Fruit fly (Drosophila melanogaster) whole organism, embryonic: ENCODE data around the gene Lsd-1.

Source experiments
- Abd-B ChIP-seq: fragments of 200-800 bp; sonication (Bioruptor generic); optimal IDR thresholded peaks from 2 replicates; lab custom pipeline; 2018; ENCODE audit warnings: missing biosample characterization, mild to moderate bottlenecking, missing genetic modification characterization, moderate library complexity
- Antp ChIP-seq: fragments of 200-800 bp; sonication (Bioruptor generic); optimal IDR thresholded peaks from 3 replicates; lab custom pipeline; 2016; ENCODE audit warnings: missing biosample characterization, missing genetic modification characterization
- Atf-2 ChIP-seq: fragments of 200-800 bp; sonication (Bioruptor generic); optimal IDR thresholded peaks from 2 replicates; lab custom pipeline; 2016; ENCODE audit warnings: missing biosample characterization, missing genetic modification characterization
- CG10267 ChIP-seq: fragments of 200-800 bp; sonication (Bioruptor generic); optimal IDR thresholded peaks from 2 replicates; lab custom pipeline; 2018; ENCODE audit warnings: missing biosample characterization, mild to moderate bottlenecking, missing genetic modification characterization, moderate library complexity
- CG10431 ChIP-seq: fragments of 200-800 bp; sonication (Bioruptor generic); optimal IDR thresholded peaks from 3 replicates; lab custom pipeline; 2018; ENCODE audit warnings: missing biosample characterization, mild to moderate bottlenecking, missing genetic modification characterization
- CG1233 ChIP-seq: fragments of 200-800 bp; sonication (Bioruptor generic); optimal IDR thresholded peaks from 4 replicates; lab custom pipeline; 2018; ENCODE audit warnings: missing biosample characterization, mild to moderate bottlenecking, missing genetic modification characterization
- CG1602 ChIP-seq: fragments of 200-800 bp; sonication (Bioruptor generic); optimal IDR thresholded peaks from 3 replicates; lab custom pipeline; 2016; ENCODE audit warnings: missing biosample characterization, missing genetic modification characterization
- CG17361 ChIP-seq: fragments of 200-800 bp; sonication (Bioruptor generic); IDR thresholded peaks from 3 replicates; pipeline ENCODE4 v1.3.6; 2022; ENCODE audit warnings: missing biosample characterization, missing genetic modification characterization
- CG17912 ChIP-seq: fragments of 200-800 bp; sonication (Bioruptor generic); optimal IDR thresholded peaks from 2 replicates; lab custom pipeline; 2018; ENCODE audit warnings: missing biosample characterization, mild to moderate bottlenecking, missing genetic modification characterization
- CG1792 ChIP-seq: fragments of 200-800 bp; sonication (Bioruptor generic); optimal IDR thresholded peaks from 2 replicates; lab custom pipeline; 2016; ENCODE audit warnings: missing biosample characterization, missing genetic modification characterization
- CG32767 ChIP-seq: fragments of 200-800 bp; sonication (Bioruptor generic); IDR thresholded peaks from 2 replicates; pipeline ENCODE4 v1.3.6; 2022; ENCODE audit warnings: missing biosample characterization, missing genetic modification characterization
- CG3995 ChIP-seq: fragments of 200-800 bp; sonication (Bioruptor generic); optimal IDR thresholded peaks from 3 replicates; lab custom pipeline; 2016; ENCODE audit warnings: missing biosample characterization, missing genetic modification characterization
- CG5953 ChIP-seq: fragments of 200-800 bp; sonication (Bioruptor generic); IDR thresholded peaks from 2 replicates; pipeline ENCODE4 v1.3.6; 2022; ENCODE audit warnings: missing biosample characterization, missing genetic modification characterization
- CG7556 ChIP-seq: fragments of 200-800 bp; sonication (Bioruptor generic); optimal IDR thresholded peaks from 2 replicates; lab custom pipeline; 2017; ENCODE audit warnings: missing biosample characterization, mild to moderate bottlenecking, missing genetic modification characterization
- CG8290 ChIP-seq, 3 experiments: fragments of 200-800 bp; sonication (Bioruptor generic); optimal IDR thresholded peaks; 2 replicates each; lab custom pipeline; 2016 to 2019; ENCODE audit warnings: missing biosample characterization in 3 of 3, missing genetic modification characterization in 3 of 3, mild to moderate bottlenecking in 2 of 3, moderate library complexity in 1 of 3
- CG9932 ChIP-seq: fragments of 200-800 bp; sonication (Bioruptor generic); IDR thresholded peaks from 2 replicates; pipeline ENCODE4 v1.3.6; 2022; ENCODE audit warnings: missing biosample characterization, missing genetic modification characterization
- CoRest ChIP-seq: fragments of 200-800 bp; sonication (Bioruptor generic); optimal IDR thresholded peaks from 3 replicates; lab custom pipeline; 2018; ENCODE audit warnings: missing biosample characterization, mild to moderate bottlenecking, missing genetic modification characterization, moderate library complexity
- CrebB ChIP-seq: fragments of 200-800 bp; sonication (Bioruptor generic); optimal IDR thresholded peaks from 3 replicates; lab custom pipeline; 2018; ENCODE audit warnings: missing biosample characterization, mild to moderate bottlenecking, missing genetic modification characterization
- Dad ChIP-seq: fragments of 200-800 bp; sonication (Bioruptor generic); optimal IDR thresholded peaks from 3 replicates; lab custom pipeline; 2016; ENCODE audit warnings: missing biosample characterization, missing genetic modification characterization
- Dek ChIP-seq: fragments of 200-800 bp; sonication (Bioruptor generic); optimal IDR thresholded peaks from 3 replicates; lab custom pipeline; 2019; ENCODE audit warnings: missing biosample characterization, mild to moderate bottlenecking, missing genetic modification characterization, moderate library complexity
- Doc3 ChIP-seq: fragments of 200-800 bp; sonication (Bioruptor generic); IDR thresholded peaks from 3 replicates; pipeline ENCODE4 v1.3.6; 2022; ENCODE audit warnings: missing biosample characterization, missing genetic modification characterization; ENCODE audit not compliant: partially characterized antibody
- GATAe ChIP-seq: fragments of 200-800 bp; sonication (Bioruptor generic); conservative IDR thresholded peaks from 2 replicates; pipeline ENCODE4 v1.3.6; 2022; ENCODE audit warnings: missing biosample characterization, missing genetic modification characterization
- Hr51 ChIP-seq, 2 experiments: fragments of 200-800 bp; sonication (Bioruptor generic); optimal IDR thresholded peaks; 2 replicates in 1 of 2; 3 replicates in 1 of 2; lab custom pipeline; 2016 to 2018; ENCODE audit warnings: missing biosample characterization in 2 of 2, missing genetic modification characterization in 2 of 2, mild to moderate bottlenecking in 1 of 2, moderate library complexity in 1 of 2
- Kr ChIP-seq: fragments of 200-800 bp; sonication (Bioruptor generic); optimal IDR thresholded peaks from 2 replicates; lab custom pipeline; 2017; ENCODE audit warnings: missing biosample characterization, mild to moderate bottlenecking, missing genetic modification characterization
- Mes4 ChIP-seq: fragments of 200-800 bp; sonication (Bioruptor generic); optimal IDR thresholded peaks from 2 replicates; lab custom pipeline; 2016; ENCODE audit warnings: missing biosample characterization, missing genetic modification characterization
- Mrtf ChIP-seq: fragments of 200-800 bp; sonication (Bioruptor generic); IDR thresholded peaks from 3 replicates; pipeline ENCODE4 v1.3.6; 2022; ENCODE audit warnings: missing biosample characterization, missing genetic modification characterization
- NFAT ChIP-seq: fragments of 200-800 bp; sonication (Bioruptor generic); IDR thresholded peaks from 2 replicates; pipeline ENCODE4 v1.3.6; 2022; ENCODE audit warnings: missing biosample characterization, missing genetic modification characterization
- Trl ChIP-seq, 3 experiments: fragments of >200 bp in 2 of 3; fragments of 200-800 bp in 1 of 3; sonication (Bioruptor generic) in 1 of 3; optimal IDR thresholded peaks; 2 replicates in 1 of 3; 3 replicates in 2 of 3; lab custom pipeline; 2016 to 2017; ENCODE audit warnings: missing biosample characterization in 1 of 3, missing genetic modification characterization in 1 of 3
- bigmax ChIP-seq: fragments of 200-800 bp; sonication (Bioruptor generic); optimal IDR thresholded peaks from 2 replicates; lab custom pipeline; 2018; ENCODE audit warnings: missing biosample characterization, mild to moderate bottlenecking, missing genetic modification characterization
- cad ChIP-seq: fragments of >200 bp; optimal IDR thresholded peaks from 2 replicates; lab custom pipeline; 2017; ENCODE audit warnings: missing biosample characterization, missing genetic modification characterization
- crp ChIP-seq, 2 experiments: fragments of 200-800 bp; sonication (Bioruptor generic); optimal IDR thresholded peaks; 2 replicates in 1 of 2; 3 replicates in 1 of 2; lab custom pipeline; 2017; ENCODE audit warnings: missing biosample characterization in 2 of 2, missing genetic modification characterization in 2 of 2, mild to moderate bottlenecking in 1 of 2, moderate library complexity in 1 of 2
- dimm ChIP-seq: fragments of 200-800 bp; sonication (Bioruptor generic); IDR thresholded peaks from 2 replicates; pipeline ENCODE4 v1.3.6; 2022; ENCODE audit warnings: missing biosample characterization, missing genetic modification characterization
- disco-r ChIP-seq: fragments of 200-800 bp; sonication (Bioruptor generic); optimal IDR thresholded peaks from 2 replicates; lab custom pipeline; 2016; ENCODE audit warnings: missing biosample characterization, missing genetic modification characterization
- en ChIP-seq: fragments of 200-800 bp; sonication (Bioruptor generic); optimal IDR thresholded peaks from 2 replicates; lab custom pipeline; 2016; ENCODE audit warnings: missing biosample characterization, missing genetic modification characterization
- fd3F ChIP-seq: fragments of 200-800 bp; sonication (Bioruptor generic); optimal IDR thresholded peaks from 2 replicates; lab custom pipeline; 2018; ENCODE audit warnings: missing biosample characterization, mild to moderate bottlenecking, missing genetic modification characterization, moderate library complexity
- gro ChIP-seq: fragments of 200-800 bp; sonication (Bioruptor generic); optimal IDR thresholded peaks from 2 replicates; lab custom pipeline; 2016; ENCODE audit warnings: missing biosample characterization, missing genetic modification characterization
- ham ChIP-seq: fragments of 200-800 bp; sonication (Bioruptor generic); IDR thresholded peaks from 2 replicates; pipeline ENCODE4 v1.3.6; 2022; ENCODE audit warnings: missing biosample characterization, missing genetic modification characterization
- klu ChIP-seq: fragments of 200-800 bp; sonication (Bioruptor generic); IDR thresholded peaks from 2 replicates; pipeline ENCODE4 v1.3.6; 2022; ENCODE audit warnings: missing biosample characterization, missing genetic modification characterization
- nerfin-1 ChIP-seq: fragments of 200-800 bp; sonication (Bioruptor generic); optimal IDR thresholded peaks from 3 replicates; lab custom pipeline; 2019; ENCODE audit warnings: missing biosample characterization, mild to moderate bottlenecking, missing genetic modification characterization, moderate library complexity
- oc ChIP-seq: fragments of 200-800 bp; sonication (Bioruptor generic); optimal IDR thresholded peaks from 2 replicates; lab custom pipeline; 2018; ENCODE audit warnings: missing biosample characterization, mild to moderate bottlenecking, missing genetic modification characterization, moderate library complexity
- pita ChIP-seq: fragments of 200-800 bp; sonication (Bioruptor generic); optimal IDR thresholded peaks from 2 replicates; lab custom pipeline; 2017; ENCODE audit warnings: missing biosample characterization, mild to moderate bottlenecking, missing genetic modification characterization
- pros ChIP-seq: fragments of 200-800 bp; sonication (Bioruptor generic); optimal IDR thresholded peaks from 3 replicates; lab custom pipeline; 2019; ENCODE audit warnings: missing biosample characterization, mild to moderate bottlenecking, missing genetic modification characterization, moderate library complexity
- psq ChIP-seq: fragments of 200-800 bp; sonication (Bioruptor generic); optimal IDR thresholded peaks from 2 replicates; lab custom pipeline; 2017; ENCODE audit warnings: missing biosample characterization, missing genetic modification characterization
- salm ChIP-seq: fragments of 200-800 bp; sonication (Bioruptor generic); optimal IDR thresholded peaks from 2 replicates; lab custom pipeline; 2018; ENCODE audit warnings: missing biosample characterization, mild to moderate bottlenecking, missing genetic modification characterization
- sim ChIP-seq: fragments of 200-800 bp; sonication (Bioruptor generic); IDR thresholded peaks from 2 replicates; pipeline ENCODE4 v1.3.6; 2022; ENCODE audit warnings: missing biosample characterization, missing genetic modification characterization
- unpg ChIP-seq: fragments of 200-800 bp; sonication (Bioruptor generic); optimal IDR thresholded peaks from 3 replicates; lab custom pipeline; 2018; ENCODE audit warnings: missing biosample characterization, mild to moderate bottlenecking, missing genetic modification characterization, moderate library complexity
- vvl ChIP-seq: fragments of 200-800 bp; sonication (Bioruptor generic); IDR thresholded peaks from 2 replicates; pipeline ENCODE4 v1.3.6; 2022; ENCODE audit warnings: missing biosample characterization, missing genetic modification characterization
- z ChIP-seq: fragments of 200-800 bp; sonication (Bioruptor generic); IDR thresholded peaks from 3 replicates; pipeline ENCODE4 v1.3.6; 2022; ENCODE audit warnings: missing biosample characterization, missing genetic modification characterization

Gene Lsd-1

DNA sequence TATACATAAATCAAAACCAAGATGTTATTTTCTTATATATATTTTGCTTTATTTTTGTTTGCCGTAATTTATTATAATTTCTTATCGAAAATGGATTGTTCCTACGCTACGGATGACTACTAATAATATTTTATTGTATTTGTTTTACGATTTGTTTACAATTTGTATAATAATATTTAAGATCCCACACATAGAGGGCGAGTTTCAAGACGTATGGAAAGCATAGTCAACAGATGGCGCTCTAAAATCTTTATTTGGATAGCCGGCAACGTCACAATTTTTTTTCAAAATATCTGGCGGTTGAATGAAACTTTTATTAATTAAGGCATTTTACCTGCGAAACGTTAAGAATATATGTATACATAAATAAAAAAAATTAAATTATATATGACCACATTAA lies 41.7 kb upstream of the Lsd-1 start (continued):
- peak; percentile 83 for TF ChIP-seq Dek (tag; lab: Kevin White, UChicago)
- TF ChIP-seq GATAe (GFP tag; lab: Robert Waterston, UW): no peak
- no peak for TF ChIP-seq CG5953 (GFP tag; lab: Robert Waterston, UW)
- TF ChIP-seq Mrtf (GFP tag; lab: Robert Waterston, UW): no peak
- peak; percentile 55 for TF ChIP-seq CG17912 (GFP tag; lab: Kevin White, UChicago)
- TF ChIP-seq dimm: no peak
- no peak for TF ChIP-seq CG7556 (GFP tag; lab: Kevin White, UChicago)
- no peak for TF ChIP-seq CG1792 (GFP tag; lab: Kevin White, UChicago)
- no peak for TF ChIP-seq Dad (GFP tag; lab: Kevin White, UChicago)
- peak; percentile 42 for TF ChIP-seq CG10267 (tag; lab: Kevin White, UChicago)
- peak; percentile 25 for TF ChIP-seq fd3F (GFP tag; lab: Kevin White, UChicago)
- no peak for TF ChIP-seq CG10431 (GFP tag; lab: Kevin White, UChicago)
- TF ChIP-seq Kr (GFP tag; lab: Kevin White, UChicago): no peak
- no peak for TF ChIP-seq nerfin-1 (tag; lab: Kevin White, UChicago)
- TF ChIP-seq Hr51 (GFP tag; optimal IDR thresholded peaks at IDR 0.05; lab: Kevin White, UChicago): peak in 1 of 2 experiments; percentile 16
- TF ChIP-seq CG32767: no peak
- TF ChIP-seq CG8290 (GFP tag; optimal IDR thresholded peaks at IDR 0.05; lab: Kevin White, UChicago): peak; percentile 6
- TF ChIP-seq CG8290 (tag; optimal IDR thresholded peaks at IDR 0.05; lab: Kevin White, UChicago): peak in 1 of 2 experiments; percentile 46
- TF ChIP-seq CG3995 (GFP tag; lab: Kevin White, UChicago): peak; percentile 25
- no peak for TF ChIP-seq Atf-2 (GFP tag; lab: Kevin White, UChicago)
- TF ChIP-seq unpg (GFP tag; lab: Kevin White, UChicago): peak; percentile 23
- TF ChIP-seq CG1233 (GFP tag; lab: Kevin White, UChicago): no peak
- TF ChIP-seq NFAT (GFP tag; lab: Robert Waterston, UW): peak; percentile 32; the same call in 1 of the 2 replicates

DNA sequence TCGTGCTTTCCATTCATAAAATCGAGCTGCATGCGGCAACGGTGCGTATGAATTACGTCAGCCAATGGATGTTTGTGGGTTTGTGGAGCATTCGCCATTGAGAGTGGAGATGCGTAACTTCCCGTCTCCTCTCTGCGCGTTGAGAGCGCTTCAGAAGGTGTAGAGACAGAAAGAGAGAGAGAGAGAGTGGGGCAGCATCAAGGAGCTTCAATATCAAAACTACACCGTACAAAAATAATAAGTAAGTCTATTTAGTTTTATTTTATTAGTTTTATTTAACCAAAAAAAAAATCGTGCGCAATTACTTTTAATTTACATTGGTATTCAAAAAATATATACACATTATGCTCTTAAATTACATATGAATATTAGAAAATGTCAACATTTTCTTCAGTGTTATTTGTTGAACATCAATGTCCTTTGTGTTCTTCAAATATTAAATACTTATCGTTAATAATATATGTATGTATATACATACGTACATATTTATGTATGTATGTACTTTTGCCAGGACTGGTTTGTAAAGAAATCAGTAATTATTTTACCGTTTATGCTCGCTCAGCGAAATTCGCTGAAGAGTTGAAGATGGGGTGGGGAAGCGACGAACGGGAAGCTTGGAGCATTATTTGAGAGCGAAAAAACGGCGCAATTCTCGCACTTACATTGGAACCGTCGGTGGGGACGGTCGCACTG lies 40.8 kb upstream of the Lsd-1 start, which contains the start of gene CG10365:
Gene CG10365, plus strand, starts transcription at position 652 of the 693 bp plus-strand sequence.
- TF ChIP-seq ham (GFP tag; lab: Robert Waterston, UW) (no peak), CG9932 (GFP tag; lab: Robert Waterston, UW) (peak; percentile 67), CG17361 (peak; percentile 92), en (GFP tag; lab: Kevin White, UChicago) (no peak), CoRest (peak; percentile 93), disco-r (GFP tag; lab: Kevin White, UChicago) (no peak), oc (peak; percentile 79), cad (GFP tag; lab: Kevin White, UChicago) (no peak), z (GFP tag; lab: Robert Waterston, UW) (0 out of 3 replicates have a peak, but pooled peaks have one; percentile 29), crp (GFP tag; optimal IDR thresholded peaks at IDR 0.05; lab: Kevin White, UChicago) (peak in 1 of 2 experiments; percentile 46), psq (GFP tag; lab: Kevin White, UChicago) (peak; percentile 52), pros (GFP tag; lab: Kevin White, UChicago) (no peak), bigmax (no peak), Doc3 (no peak), pita (GFP tag; lab: Kevin White, UChicago) (no peak), Trl (optimal IDR thresholded peaks at IDR 0.05; lab: Kevin White, UChicago) (peak; percentile 78 to 89), Trl (GFP tag; optimal IDR thresholded peaks at IDR 0.05; lab: Kevin White, UChicago) (no peak), Antp (GFP tag; lab: Kevin White, UChicago) (no peak), sim (GFP tag; lab: Robert Waterston, UW) (peak; percentile 64; the same call in 1 of the 2 replicates), vvl (GFP tag; lab: Robert Waterston, UW) (peak; percentile 93), salm (tag; lab: Kevin White, UChicago) (peak; percentile 83), CG1602 (GFP tag; lab: Kevin White, UChicago) (peak; percentile 75), Abd-B (GFP tag; lab: Kevin White, UChicago) (peak; percentile 43), Dek (tag; lab: Kevin White, UChicago) (peak; percentile 90), Mes4 (GFP tag; lab: Kevin White, UChicago) (no peak), CrebB (tag; lab: Kevin White, UChicago) (peak; percentile 72), klu (GFP tag; lab: Robert Waterston, UW) (peak; percentile 75), gro (GFP tag; lab: Kevin White, UChicago) (no peak)
